Worm (Caenorhabditis elegans) whole organism, mixed stage, embryonic: ENCODE measurements around the gene F47B8.18.
"Not testable (repeated sequence)": the region's sequence is repeated elsewhere in the genome, so short reads cannot be mapped to it uniquely, and the experiment has no call there.

Experiments
- ces-1 ChIP-seq: fragments of 150-350 bp; optimal IDR thresholded peaks from 2 replicates; lab custom pipeline; 2014; ENCODE audit warnings: missing biosample characterization, missing genetic modification reagents, missing genetic modification characterization
- nhr-237 ChIP-seq: fragments of 150-350 bp; optimal IDR thresholded peaks from 2 replicates; lab custom pipeline; 2014; ENCODE audit warnings: missing biosample characterization, missing genetic modification characterization
- nhr-28 ChIP-seq: fragments of 150-350 bp; optimal IDR thresholded peaks from 2 replicates; lab custom pipeline; 2014; ENCODE audit warnings: missing biosample characterization, missing genetic modification characterization
- pha-4 ChIP-seq: fragments of 150-350 bp; optimal IDR thresholded peaks from 2 replicates; lab custom pipeline; 2018; ENCODE audit warnings: missing biosample characterization, missing genetic modification reagents, missing genetic modification characterization
- sptf-1 ChIP-seq: sonication (generic microtip); optimal IDR thresholded peaks from 2 replicates; lab custom pipeline; 2017; ENCODE audit warnings: mild to moderate bottlenecking, missing genetic modification characterization, moderate library complexity, missing compliant biosample characterization
- unc-120 ChIP-seq: sonication (generic microtip); optimal IDR thresholded peaks from 2 replicates; lab custom pipeline; 2017; ENCODE audit warnings: missing genetic modification characterization, missing compliant biosample characterization; ENCODE audit not compliant: poor library complexity, severe bottlenecking
- unc-39 ChIP-seq: fragments of 150-350 bp; optimal IDR thresholded peaks from 2 replicates; lab custom pipeline; 2014; ENCODE audit warnings: missing biosample characterization, missing genetic modification characterization
- unc-62 ChIP-seq: fragments of 150-350 bp; optimal IDR thresholded peaks from 2 replicates; lab custom pipeline; 2014; ENCODE audit warnings: missing biosample characterization, missing genetic modification reagents, missing genetic modification characterization
- ztf-11 ChIP-seq: fragments of 150-350 bp; optimal IDR thresholded peaks from 2 replicates; lab custom pipeline; 2014; ENCODE audit warnings: missing biosample characterization, missing genetic modification characterization

DNA sequence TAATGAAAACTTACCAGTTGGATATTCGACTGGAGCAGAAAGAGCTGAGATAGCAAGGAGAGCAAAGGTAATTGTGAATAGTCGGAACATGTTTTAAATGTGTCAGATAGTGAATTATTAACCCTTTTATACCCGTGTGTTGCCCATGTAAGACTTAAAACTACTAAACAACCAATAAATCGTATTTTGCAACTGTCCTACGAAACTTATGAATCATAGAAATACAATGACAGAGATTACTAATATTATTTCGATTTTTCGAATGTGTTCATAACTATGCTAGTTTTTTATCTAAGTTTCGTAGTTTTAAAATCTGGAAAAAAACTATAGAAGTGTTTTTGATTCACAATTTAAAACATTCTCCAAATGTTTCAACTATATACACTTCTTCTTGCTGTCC is 18.5 kb downstream of the F47B8.18 start, which contains the start of gene spig-4:
- not testable (repeated sequence) for TF ChIP-seq nhr-28 (tag; lab: Kevin White, UChicago); unc-62 (GFP tag; lab: Kevin White, UChicago); pha-4 (tag; lab: Kevin White, UChicago); unc-39 (tag; lab: Kevin White, UChicago); unc-120; ztf-11; ces-1 (GFP tag; lab: Kevin White, UChicago); nhr-237 (tag; lab: Kevin White, UChicago); sptf-1 (tag; lab: Kevin White, UChicago)
